Worm (Caenorhabditis elegans) whole organism, late embryonic: Measurements from ENCODE around the gene F36D3.4.

Experiments used
- C08G9.2 ChIP-seq: sonication (generic microtip); optimal IDR thresholded peaks from 2 replicates; lab custom pipeline; 2016; ENCODE audit warnings: mild to moderate bottlenecking, missing genetic modification characterization, moderate library complexity, missing compliant biosample characterization
- F13H6.1 ChIP-seq: sonication (generic microtip); optimal IDR thresholded peaks from 2 replicates; lab custom pipeline; 2016; ENCODE audit warnings: missing genetic modification characterization, missing compliant biosample characterization
- Y22D7AL.16 ChIP-seq: sonication (generic microtip); optimal IDR thresholded peaks from 2 replicates; lab custom pipeline; 2016; ENCODE audit warnings: missing genetic modification characterization, missing compliant biosample characterization
- ama-1 ChIP-seq: fragments of 150-350 bp; optimal IDR thresholded peaks from 2 replicates; lab custom pipeline; 2014
- ceh-14 ChIP-seq: sonication (generic microtip); optimal IDR thresholded peaks from 2 replicates; lab custom pipeline; 2016; ENCODE audit warnings: missing genotype, missing genetic modification characterization, missing compliant biosample characterization
- ceh-18 ChIP-seq: sonication (generic microtip); optimal IDR thresholded peaks from 2 replicates; lab custom pipeline; 2016; ENCODE audit warnings: missing genetic modification characterization, missing compliant biosample characterization
- ceh-19 ChIP-seq: fragments of 200-800 bp; sonication (Bioruptor generic); optimal IDR thresholded peaks from 2 replicates; lab custom pipeline; 2018; ENCODE audit warnings: mild to moderate bottlenecking, missing genetic modification characterization, missing compliant biosample characterization
- ceh-34 ChIP-seq: sonication (generic microtip); optimal IDR thresholded peaks from 2 replicates; lab custom pipeline; 2016; ENCODE audit warnings: mild to moderate bottlenecking, missing genetic modification characterization, missing compliant biosample characterization
- ceh-9 ChIP-seq: sonication (generic microtip); optimal IDR thresholded peaks from 2 replicates; lab custom pipeline; 2016; ENCODE audit warnings: mild to moderate bottlenecking, missing genetic modification characterization, inconsistent platforms, missing compliant biosample characterization
- che-1 ChIP-seq: sonication (generic microtip); optimal IDR thresholded peaks from 2 replicates; lab custom pipeline; 2016; ENCODE audit warnings: mild to moderate bottlenecking, missing genetic modification characterization, missing compliant biosample characterization
- dve-1 ChIP-seq: sonication (generic microtip); optimal IDR thresholded peaks from 2 replicates; lab custom pipeline; 2017; ENCODE audit warnings: antibody characterized with exemption, mild to moderate bottlenecking, missing genetic modification characterization, missing compliant biosample characterization
- elt-2 ChIP-seq: sonication (generic microtip); optimal IDR thresholded peaks from 2 replicates; lab custom pipeline; 2016; ENCODE audit warnings: missing genetic modification reagents, missing genetic modification characterization, missing compliant biosample characterization
- elt-4 ChIP-seq: sonication (generic microtip); optimal IDR thresholded peaks from 2 replicates; lab custom pipeline; 2016; ENCODE audit warnings: missing genetic modification characterization, missing compliant biosample characterization
- fax-1 ChIP-seq: sonication (generic microtip); optimal IDR thresholded peaks from 2 replicates; lab custom pipeline; 2016; ENCODE audit warnings: missing genotype, missing genetic modification characterization, missing compliant biosample characterization
- fkh-10 ChIP-seq: fragments of 150-350 bp; optimal IDR thresholded peaks from 2 replicates; lab custom pipeline; 2014; ENCODE audit warnings: missing biosample characterization, missing genetic modification reagents, missing genetic modification characterization
- hlh-15 ChIP-seq: sonication (generic microtip); optimal IDR thresholded peaks from 2 replicates; lab custom pipeline; 2016; ENCODE audit warnings: missing genetic modification characterization, missing compliant biosample characterization
- hlh-30 ChIP-seq: sonication (generic microtip); optimal IDR thresholded peaks from 2 replicates; lab custom pipeline; 2017; ENCODE audit warnings: antibody characterized with exemption, missing genetic modification characterization, missing compliant biosample characterization; ENCODE audit not compliant: insufficient read depth
- hlh-6 ChIP-seq: sonication (generic microtip); optimal IDR thresholded peaks from 2 replicates; lab custom pipeline; 2016; ENCODE audit warnings: missing genotype, missing genetic modification characterization, missing compliant biosample characterization
- hlh-8 ChIP-seq: sonication (generic microtip); optimal IDR thresholded peaks from 2 replicates; lab custom pipeline; 2016; ENCODE audit warnings: missing genotype, missing genetic modification characterization, missing compliant biosample characterization
- lim-6 ChIP-seq: sonication (generic microtip); optimal IDR thresholded peaks from 2 replicates; lab custom pipeline; 2016; ENCODE audit warnings: missing genetic modification characterization, missing compliant biosample characterization
- madf-2 ChIP-seq: sonication (generic microtip); optimal IDR thresholded peaks from 2 replicates; lab custom pipeline; 2017; ENCODE audit warnings: missing genetic modification characterization, missing compliant biosample characterization
- mec-3 ChIP-seq: sonication (generic microtip); optimal IDR thresholded peaks from 2 replicates; lab custom pipeline; 2016; ENCODE audit warnings: borderline replicate concordance, missing genetic modification characterization, missing compliant biosample characterization
- nfya-1 ChIP-seq: sonication (generic microtip); optimal IDR thresholded peaks from 2 replicates; lab custom pipeline; 2017; ENCODE audit warnings: missing genetic modification characterization, mild to moderate bottlenecking, missing compliant biosample characterization, antibody characterized with exemption, moderate library complexity
- nhr-11 ChIP-seq: fragments of 150-350 bp; optimal IDR thresholded peaks from 2 replicates; lab custom pipeline; 2014; ENCODE audit warnings: missing biosample characterization, missing genetic modification characterization
- nhr-232 ChIP-seq: sonication (generic microtip); optimal IDR thresholded peaks from 2 replicates; lab custom pipeline; 2016; ENCODE audit warnings: missing genetic modification characterization, missing compliant biosample characterization
- npax-4 ChIP-seq: sonication (generic microtip); optimal IDR thresholded peaks from 2 replicates; lab custom pipeline; 2016; ENCODE audit warnings: missing genetic modification characterization, missing compliant biosample characterization
- odd-2 ChIP-seq: sonication (generic microtip); optimal IDR thresholded peaks from 2 replicates; lab custom pipeline; 2017; ENCODE audit warnings: antibody characterized with exemption, mild to moderate bottlenecking, missing genetic modification characterization, missing compliant biosample characterization
- pag-3 ChIP-seq: sonication (generic microtip); optimal IDR thresholded peaks from 2 replicates; lab custom pipeline; 2016; ENCODE audit warnings: missing compliant biosample characterization, missing genetic modification characterization, borderline replicate concordance
- pros-1 ChIP-seq: fragments of 150-350 bp; optimal IDR thresholded peaks from 2 replicates; lab custom pipeline; 2014; ENCODE audit warnings: missing biosample characterization, missing genetic modification reagents, missing genetic modification characterization
- ref-2 ChIP-seq: sonication (generic microtip); optimal IDR thresholded peaks from 2 replicates; lab custom pipeline; 2016; ENCODE audit warnings: missing genetic modification characterization, missing compliant biosample characterization
- sox-4 ChIP-seq: sonication (generic microtip); optimal IDR thresholded peaks from 2 replicates; lab custom pipeline; 2017; ENCODE audit warnings: mild to moderate bottlenecking, missing genetic modification characterization, inconsistent platforms, missing compliant biosample characterization
- syd-9 ChIP-seq: sonication (generic microtip); optimal IDR thresholded peaks from 2 replicates; lab custom pipeline; 2016; ENCODE audit warnings: mild to moderate bottlenecking, missing genetic modification characterization, moderate library complexity, missing compliant biosample characterization
- tbx-2 ChIP-seq: sonication (generic microtip); optimal IDR thresholded peaks from 2 replicates; lab custom pipeline; 2016; ENCODE audit warnings: missing genetic modification characterization, missing compliant biosample characterization
- tbx-7 ChIP-seq: sonication (generic microtip); optimal IDR thresholded peaks from 2 replicates; lab custom pipeline; 2016; ENCODE audit warnings: missing genotype, missing genetic modification characterization, missing compliant biosample characterization
- ttx-3 ChIP-seq: sonication (generic microtip); optimal IDR thresholded peaks from 2 replicates; lab custom pipeline; 2016; ENCODE audit warnings: missing genetic modification reagents, missing genetic modification characterization, missing compliant biosample characterization
- unc-3 ChIP-seq, 2 experiments: fragments of 200-800 bp in 1 of 2; sonication (Bioruptor generic) in 1 of 2; sonication (generic microtip) in 1 of 2; conservative IDR thresholded peaks in 1 of 2; optimal IDR thresholded peaks in 1 of 2; 2 replicates each; pipeline versions ENCODE4 v1.3.6 to Lab custom; 2016 to 2022; ENCODE audit warnings: missing compliant biosample characterization in 2 of 2, missing genetic modification characterization in 2 of 2, missing genetic modification reagents in 1 of 2
- unc-55 ChIP-seq: sonication (generic microtip); optimal IDR thresholded peaks from 2 replicates; lab custom pipeline; 2017; ENCODE audit warnings: missing biosample characterization, missing genetic modification reagents, missing genetic modification characterization
- unc-86 ChIP-seq: sonication (generic microtip); optimal IDR thresholded peaks from 2 replicates; lab custom pipeline; 2016; ENCODE audit warnings: missing genetic modification characterization, missing compliant biosample characterization

Gene F36D3.4

ce11 chrV:16503164-16503563 is 14.4 kb downstream of the F36D3.4 start, which contains the start of gene F36D3.14:
F36D3.14 (minus strand) TSS chrV:16503264.
- TF ChIP-seq F13H6.1 = no peak
- no peak for TF ChIP-seq ceh-14 (tag; lab: Kevin White, UChicago)
- no peak for TF ChIP-seq ceh-34 (tag; lab: Kevin White, UChicago)
- no peak for TF ChIP-seq odd-2
- no peak for TF ChIP-seq nfya-1 (tag; lab: Kevin White, UChicago)
- no peak for TF ChIP-seq pag-3 (tag; lab: Kevin White, UChicago)
- no peak for TF ChIP-seq tbx-7 (tag; lab: Kevin White, UChicago)
- TF ChIP-seq syd-9 (tag; lab: Kevin White, UChicago) = no peak
- TF ChIP-seq elt-4 (tag; lab: Kevin White, UChicago) = no peak
- no peak for TF ChIP-seq hlh-8
- no peak for TF ChIP-seq ttx-3 (tag; lab: Kevin White, UChicago)

ce11 chrV:16499006-16499405 is 18.5 kb downstream of the F36D3.4 start, which contains the start of gene F36D3.1:
F36D3.1 (plus strand) TSS chrV:16499352.
- TF ChIP-seq ceh-18 (tag; lab: Kevin White, UChicago) = no peak
- peak; percentile 37 for TF ChIP-seq nfya-1 (tag; lab: Kevin White, UChicago)
- TF ChIP-seq, all 69 proteins: peak for 1

ce11 chrV:16497504-16497903 is 20.0 kb downstream of the F36D3.4 start, which contains the start of gene srh-136:
srh-136 (minus strand) TSS chrV:16497596.
- TF ChIP-seq ref-2 (tag; lab: Kevin White, UChicago) (no peak), unc-3 (GFP tag; conservative IDR thresholded peaks at IDR 0.05; lab: Robert Waterston, UW) (no peak), unc-3 (tag; optimal IDR thresholded peaks at IDR 0.05; lab: Kevin White, UChicago) (no peak), pag-3 (tag; lab: Kevin White, UChicago) (no peak), nhr-232 (no peak), ceh-19 (GFP tag; lab: Kevin White, UChicago) (no peak), hlh-6 (tag; lab: Kevin White, UChicago) (no peak), unc-86 (tag; lab: Kevin White, UChicago) (no peak), fkh-10 (GFP tag; lab: Kevin White, UChicago) (no peak), npax-4 (no peak), unc-55 (GFP tag; lab: Kevin White, UChicago) (no peak), dve-1 (tag; lab: Kevin White, UChicago) (no peak), ama-1 (lab: Kevin White, UChicago) (no peak), elt-2 (tag; lab: Kevin White, UChicago) (no peak), tbx-2 (tag; lab: Kevin White, UChicago) (no peak)
- TF ChIP-seq, all 69 proteins: peak for 0

- peak; percentile 88 for TF ChIP-seq elt-2 (tag; lab: Kevin White, UChicago)
- no peak for TF ChIP-seq unc-86 (tag; lab: Kevin White, UChicago)
These were observed 23.2 kb downstream of the F36D3.4 start, which contains the start of gene comt-2 for ce11 chrV:16494359-16494758. comt-2 (minus strand) TSS chrV:16494489.

- TF ChIP-seq pros-1 (tag; lab: Kevin White, UChicago) (no peak), fax-1 (tag; lab: Kevin White, UChicago) (no peak), lim-6 (tag; lab: Kevin White, UChicago) (no peak), nhr-232 (no peak), hlh-15 (tag; lab: Kevin White, UChicago) (no peak), hlh-30 (tag; lab: Kevin White, UChicago) (no peak), ref-2 (tag; lab: Kevin White, UChicago) (no peak), ceh-9 (tag; lab: Kevin White, UChicago) (no peak), sox-4 (tag; lab: Kevin White, UChicago) (no peak), nhr-11 (tag; lab: Kevin White, UChicago) (no peak), mec-3 (tag; lab: Kevin White, UChicago) (no peak), unc-55 (GFP tag; lab: Kevin White, UChicago) (no peak), che-1 (no peak), madf-2 (tag; lab: Kevin White, UChicago) (no peak), C08G9.2 (tag; lab: Kevin White, UChicago) (no peak), ceh-19 (GFP tag; lab: Kevin White, UChicago) (no peak), ceh-14 (tag; lab: Kevin White, UChicago) (no peak), Y22D7AL.16 (tag; lab: Kevin White, UChicago) (no peak)
- TF ChIP-seq, all 69 proteins: peak for 0
These were observed 29.3 kb downstream of the F36D3.4 start, which contains the start of gene sqst-4 for ce11 chrV:16488172-16488571. sqst-4 (plus strand) TSS chrV:16488472.
